Fruit fly (Drosophila melanogaster): ENCODE data around the gene Sh3beta.
A peak's percentile ranks its signal among the peaks of the same experiment; 100 is the strongest.

Sh3beta gene

dm6 chr3L:7347984-7348631 is 21.0 kb downstream of the Sh3beta start, which contains the start of the genes Srp19 and qm (continued):
- TF ChIP-seq CG8119 (GFP tag; IDR thresholded peaks at IDR 0.05) (peak; percentile 52; the same call in 1 of the 3 replicates), Sox102F (GFP tag; optimal IDR thresholded peaks at IDR 0.05) (no peak), CG9139 (GFP tag; optimal IDR thresholded peaks at IDR 0.05) (peak; percentile 33), cyc (GFP tag; optimal IDR thresholded peaks at IDR 0.05) (peak; percentile 23), Blimp-1 (GFP tag; optimal IDR thresholded peaks at IDR 0.05) (no peak), CG31627 (GFP tag; optimal IDR thresholded peaks at IDR 0.05) (peak; percentile 50), CG6792 (GFP tag; optimal IDR thresholded peaks at IDR 0.05) (peak; percentile 5), CG7368 (GFP tag; optimal IDR thresholded peaks at IDR 0.05) (no peak)

dm6 chr3L:7346951-7347350 is 22.1 kb downstream of the Sh3beta start, which contains the start of gene CG14834:
TSS of gene CG14834 (minus strand) at chr3L:7347123.
- TF ChIP-seq Sox14 (GFP tag; optimal IDR thresholded peaks at IDR 0.05) = no peak
- TF ChIP-seq lz (GFP tag; optimal IDR thresholded peaks at IDR 0.05) = no peak
- no peak for TF ChIP-seq svp (GFP tag)
- no peak for TF ChIP-seq CG11762 (GFP tag; optimal IDR thresholded peaks at IDR 0.05; ENCODE audit: insufficient read depth)
- no peak for TF ChIP-seq Eip75B (GFP tag; optimal IDR thresholded peaks at IDR 0.05)
- no peak for TF ChIP-seq CG16779 (tag; optimal IDR thresholded peaks at IDR 0.05)
- TF ChIP-seq Hr38 (GFP tag; optimal IDR thresholded peaks at IDR 0.05) = no peak
- no peak for TF ChIP-seq fd59A (GFP tag; optimal IDR thresholded peaks at IDR 0.05)
- no peak for TF ChIP-seq Lpt (GFP tag; optimal IDR thresholded peaks at IDR 0.05)
- no peak for TF ChIP-seq eg (GFP tag; IDR thresholded peaks at IDR 0.05)
- no peak for TF ChIP-seq CG3032 (tag; optimal IDR thresholded peaks at IDR 0.05)
- no peak for TF ChIP-seq Smox (GFP tag; optimal IDR thresholded peaks at IDR 0.05)
- TF ChIP-seq Met (GFP tag; optimal IDR thresholded peaks at IDR 0.05) = no peak
- TF ChIP-seq CG6808 (GFP tag; optimal IDR thresholded peaks at IDR 0.05) = no peak
- TF ChIP-seq spab (GFP tag; optimal IDR thresholded peaks at IDR 0.05) = no peak

dm6 chr3L:7344965-7345427 is 24.1 kb downstream of the Sh3beta start, which contains the start of gene Cln7:
TSS of gene Cln7 (minus strand) at chr3L:7345183.
- TF ChIP-seq CG6808 (GFP tag; optimal IDR thresholded peaks at IDR 0.05) (peak; percentile 40), CG11902 (GFP tag; optimal IDR thresholded peaks at IDR 0.05) (no peak), eg (GFP tag; IDR thresholded peaks at IDR 0.05) (peak; percentile 77; the same call in 2 of the 3 replicates), CG6792 (GFP tag; optimal IDR thresholded peaks at IDR 0.05) (peak; percentile 25), lz (GFP tag; optimal IDR thresholded peaks at IDR 0.05) (no peak), OdsH (GFP tag; optimal IDR thresholded peaks at IDR 0.05) (no peak), topi (GFP tag; optimal IDR thresholded peaks at IDR 0.05) (peak; percentile 56), CG6163 (GFP tag; IDR thresholded peaks at IDR 0.05) (peak; percentile 90), CG6276 (GFP tag; optimal IDR thresholded peaks at IDR 0.05) (peak; percentile 26), spab (GFP tag; optimal IDR thresholded peaks at IDR 0.05) (peak; percentile 5), pdm3 (GFP tag; optimal IDR thresholded peaks at IDR 0.05) (no peak), dac (GFP tag; optimal IDR thresholded peaks at IDR 0.05) (no peak), CG9139 (GFP tag; optimal IDR thresholded peaks at IDR 0.05) (peak; percentile 73), Hr38 (GFP tag; optimal IDR thresholded peaks at IDR 0.05) (no peak), CG11762 (GFP tag; optimal IDR thresholded peaks at IDR 0.05; ENCODE audit: insufficient read depth) (no peak), acj6 (GFP tag; optimal IDR thresholded peaks at IDR 0.05) (no peak), Smox (GFP tag; optimal IDR thresholded peaks at IDR 0.05) (no peak), CG15336 (GFP tag; IDR thresholded peaks at IDR 0.05) (peak; percentile 63), Hr4 (GFP tag; optimal IDR thresholded peaks at IDR 0.05) (no peak), ss (GFP tag; optimal IDR thresholded peaks at IDR 0.05) (peak; percentile 69 to 72), fd59A (GFP tag; optimal IDR thresholded peaks at IDR 0.05) (no peak), CG10669 (GFP tag; optimal IDR thresholded peaks at IDR 0.05) (peak; percentile 3), CG11294 (GFP tag; IDR thresholded peaks at IDR 0.05) (no peak; the same call in 1 of the 2 replicates), achi (GFP tag; optimal IDR thresholded peaks at IDR 0.05) (no peak), CG34406 (GFP tag; optimal IDR thresholded peaks at IDR 0.05) (peak; percentile 54), CG3032 (tag; optimal IDR thresholded peaks at IDR 0.05) (peak; percentile 3), dsx (GFP tag; optimal IDR thresholded peaks at IDR 0.05; ENCODE audit: poor library complexity, severe bottlenecking) (peak; percentile 69), Eip75B (GFP tag; optimal IDR thresholded peaks at IDR 0.05) (peak; percentile 65), CG7368 (GFP tag; optimal IDR thresholded peaks at IDR 0.05) (peak; percentile 30), Gug (GFP tag; IDR thresholded peaks at IDR 0.05) (no peak), vri (GFP tag; optimal IDR thresholded peaks at IDR 0.05) (peak; percentile 70), CG6854 (GFP tag; optimal IDR thresholded peaks at IDR 0.05) (peak; percentile 85), Eip93F (GFP tag; optimal IDR thresholded peaks at IDR 0.05) (peak; percentile 78), CG31627 (GFP tag; optimal IDR thresholded peaks at IDR 0.05) (no peak), salr (GFP tag; optimal IDR thresholded peaks at IDR 0.05) (no peak), Lpt (GFP tag; optimal IDR thresholded peaks at IDR 0.05) (peak; percentile 59)

All from whole organism, prepupa.